Worm (Caenorhabditis elegans) whole organism, mixed stage, embryonic: Measurements from ENCODE around the gene twk-23.

ENCODE experiments used
- M03D4.4 ChIP-seq: sonication (generic microtip); optimal IDR thresholded peaks from 2 replicates; lab custom pipeline; 2017; ENCODE audit warnings: mild to moderate bottlenecking, missing genetic modification characterization, missing compliant biosample characterization
- bed-3 ChIP-seq: fragments of 200-800 bp; sonication (Bioruptor generic); optimal IDR thresholded peaks from 3 replicates; lab custom pipeline; 2018; ENCODE audit warnings: mild to moderate bottlenecking, missing genetic modification characterization, moderate library complexity, missing compliant biosample characterization
- blmp-1 ChIP-seq: fragments of 150-350 bp; optimal IDR thresholded peaks from 2 replicates; lab custom pipeline; 2014; ENCODE audit warnings: missing biosample characterization, missing genetic modification characterization
- ceh-39 ChIP-seq: fragments of 150-350 bp; optimal IDR thresholded peaks from 2 replicates; lab custom pipeline; 2014; ENCODE audit warnings: missing biosample characterization, missing genetic modification characterization
- ceh-43 ChIP-seq: fragments of 200-800 bp; sonication (Bioruptor generic); optimal IDR thresholded peaks from 2 replicates; lab custom pipeline; 2018; ENCODE audit warnings: mild to moderate bottlenecking, missing genetic modification characterization, moderate library complexity, missing compliant biosample characterization
- ceh-83 ChIP-seq: fragments of 200-800 bp; sonication (Bioruptor generic); optimal IDR thresholded peaks from 2 replicates; lab custom pipeline; 2018; ENCODE audit warnings: mild to moderate bottlenecking, missing genetic modification characterization, missing compliant biosample characterization
- ces-1 ChIP-seq: fragments of 150-350 bp; optimal IDR thresholded peaks from 2 replicates; lab custom pipeline; 2014; ENCODE audit warnings: missing biosample characterization, missing genetic modification reagents, missing genetic modification characterization
- cnd-1 ChIP-seq: fragments of 200-800 bp; sonication (Bioruptor generic); optimal IDR thresholded peaks from 2 replicates; lab custom pipeline; 2018; ENCODE audit warnings: mild to moderate bottlenecking, missing genetic modification characterization, missing compliant biosample characterization
- drap-1 ChIP-seq: fragments of 200-800 bp; sonication (Bioruptor generic); optimal IDR thresholded peaks from 3 replicates; lab custom pipeline; 2018; ENCODE audit warnings: mild to moderate bottlenecking, missing genetic modification characterization, missing compliant biosample characterization
- elt-3 ChIP-seq: fragments of 150-350 bp; optimal IDR thresholded peaks from 2 replicates; lab custom pipeline; 2014; ENCODE audit warnings: missing biosample characterization, missing genetic modification characterization
- flh-1 ChIP-seq: fragments of 200-800 bp; sonication (Bioruptor generic); optimal IDR thresholded peaks from 2 replicates; lab custom pipeline; 2018; ENCODE audit warnings: mild to moderate bottlenecking, missing genetic modification characterization, moderate library complexity, missing compliant biosample characterization
- hlh-1 ChIP-seq: fragments of 150-350 bp; optimal IDR thresholded peaks from 2 replicates; lab custom pipeline; 2014; ENCODE audit warnings: missing biosample characterization, missing genetic modification reagents, missing genetic modification characterization
- lin-13 ChIP-seq: fragments of 150-350 bp; optimal IDR thresholded peaks from 2 replicates; lab custom pipeline; 2014; ENCODE audit warnings: missing biosample characterization, missing genetic modification characterization
- lin-32 ChIP-seq: fragments of 200-800 bp; sonication (Bioruptor generic); optimal IDR thresholded peaks from 2 replicates; lab custom pipeline; 2018; ENCODE audit warnings: mild to moderate bottlenecking, missing genetic modification characterization, missing compliant biosample characterization
- lsy-2 ChIP-seq: fragments of 150-350 bp; optimal IDR thresholded peaks from 2 replicates; lab custom pipeline; 2014; ENCODE audit warnings: missing biosample characterization, missing genetic modification characterization
- mab-5 ChIP-seq: fragments of 150-350 bp; optimal IDR thresholded peaks from 2 replicates; lab custom pipeline; 2014; ENCODE audit warnings: missing biosample characterization, missing genetic modification characterization
- mep-1 ChIP-seq: fragments of 150-350 bp; optimal IDR thresholded peaks from 2 replicates; lab custom pipeline; 2017; ENCODE audit warnings: missing biosample characterization, missing genetic modification reagents, missing genetic modification characterization, inconsistent platforms
- nhr-12 ChIP-seq: fragments of 150-350 bp; optimal IDR thresholded peaks from 2 replicates; lab custom pipeline; 2014; ENCODE audit warnings: missing biosample characterization, missing genetic modification characterization
- nhr-237 ChIP-seq: fragments of 150-350 bp; optimal IDR thresholded peaks from 2 replicates; lab custom pipeline; 2014; ENCODE audit warnings: missing biosample characterization, missing genetic modification characterization
- nhr-28 ChIP-seq: fragments of 150-350 bp; optimal IDR thresholded peaks from 2 replicates; lab custom pipeline; 2014; ENCODE audit warnings: missing biosample characterization, missing genetic modification characterization
- nhr-76 ChIP-seq: sonication (generic microtip); optimal IDR thresholded peaks from 2 replicates; lab custom pipeline; 2017; ENCODE audit warnings: missing biosample characterization, missing genetic modification characterization
- pha-4 ChIP-seq: fragments of 150-350 bp; optimal IDR thresholded peaks from 2 replicates; lab custom pipeline; 2018; ENCODE audit warnings: missing biosample characterization, missing genetic modification reagents, missing genetic modification characterization
- sem-2 ChIP-seq: fragments of 200-800 bp; sonication (Bioruptor generic); optimal IDR thresholded peaks from 2 replicates; lab custom pipeline; 2018; ENCODE audit warnings: mild to moderate bottlenecking, missing genetic modification characterization, missing compliant biosample characterization
- snpc-4 ChIP-seq: fragments of 150-350 bp; optimal IDR thresholded peaks from 2 replicates; lab custom pipeline; 2014; ENCODE audit warnings: missing biosample characterization, missing genetic modification characterization
- sptf-1 ChIP-seq: sonication (generic microtip); optimal IDR thresholded peaks from 2 replicates; lab custom pipeline; 2017; ENCODE audit warnings: mild to moderate bottlenecking, missing genetic modification characterization, moderate library complexity, missing compliant biosample characterization
- tbx-8 ChIP-seq: fragments of 200-800 bp; sonication (Bioruptor generic); optimal IDR thresholded peaks from 2 replicates; lab custom pipeline; 2018; ENCODE audit warnings: mild to moderate bottlenecking, missing genetic modification characterization, moderate library complexity, missing compliant biosample characterization
- unc-120 ChIP-seq: sonication (generic microtip); optimal IDR thresholded peaks from 2 replicates; lab custom pipeline; 2017; ENCODE audit warnings: missing genetic modification characterization, missing compliant biosample characterization; ENCODE audit not compliant: poor library complexity, severe bottlenecking
- unc-39 ChIP-seq: fragments of 150-350 bp; optimal IDR thresholded peaks from 2 replicates; lab custom pipeline; 2014; ENCODE audit warnings: missing biosample characterization, missing genetic modification characterization
- unc-62 ChIP-seq: fragments of 150-350 bp; optimal IDR thresholded peaks from 2 replicates; lab custom pipeline; 2014; ENCODE audit warnings: missing biosample characterization, missing genetic modification reagents, missing genetic modification characterization
- zip-8 ChIP-seq: fragments of 150-350 bp; optimal IDR thresholded peaks from 2 replicates; lab custom pipeline; 2014; ENCODE audit warnings: missing biosample characterization, missing genetic modification characterization
- ztf-11 ChIP-seq: fragments of 150-350 bp; optimal IDR thresholded peaks from 2 replicates; lab custom pipeline; 2014; ENCODE audit warnings: missing biosample characterization, missing genetic modification characterization

twk-23 gene

DNA sequence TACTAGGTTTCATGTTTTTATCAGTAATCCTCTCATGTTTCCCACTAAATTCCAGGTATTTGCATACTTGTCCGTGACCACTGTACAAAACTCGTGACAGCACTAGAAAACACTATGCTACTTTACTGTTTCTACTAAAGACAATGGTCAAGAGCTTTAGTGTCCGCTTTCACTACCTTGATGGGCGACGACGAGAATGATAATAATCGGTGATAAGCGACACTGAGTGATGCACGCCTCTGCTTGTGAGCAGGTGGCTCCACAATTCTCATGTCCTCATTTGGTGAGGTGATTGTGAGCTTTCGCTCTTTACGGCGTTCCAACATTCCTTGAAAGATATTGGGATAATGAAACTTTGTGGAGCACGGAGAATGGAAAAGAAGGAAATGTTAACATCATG lies 20.1 kb downstream of the twk-23 start:
- TF ChIP-seq pha-4 (tag; lab: Kevin White, UChicago) (no peak), unc-62 (GFP tag; lab: Kevin White, UChicago) (no peak), unc-39 (tag; lab: Kevin White, UChicago) (no peak), unc-120 (tag; lab: Kevin White, UChicago) (no peak), ztf-11 (tag; lab: Kevin White, UChicago) (no peak), nhr-76 (tag; lab: Kevin White, UChicago) (no peak), lin-32 (GFP tag; lab: Kevin White, UChicago) (no peak), bed-3 (GFP tag; lab: Kevin White, UChicago) (no peak), nhr-28 (tag; lab: Kevin White, UChicago) (no peak), drap-1 (no peak), sem-2 (no peak), hlh-1 (tag; lab: Kevin White, UChicago) (no peak), elt-3 (tag; lab: Kevin White, UChicago) (no peak), ceh-39 (tag; lab: Kevin White, UChicago) (no peak), flh-1 (GFP tag; lab: Kevin White, UChicago) (no peak), M03D4.4 (no peak), nhr-12 (tag; lab: Kevin White, UChicago) (no peak)

DNA sequence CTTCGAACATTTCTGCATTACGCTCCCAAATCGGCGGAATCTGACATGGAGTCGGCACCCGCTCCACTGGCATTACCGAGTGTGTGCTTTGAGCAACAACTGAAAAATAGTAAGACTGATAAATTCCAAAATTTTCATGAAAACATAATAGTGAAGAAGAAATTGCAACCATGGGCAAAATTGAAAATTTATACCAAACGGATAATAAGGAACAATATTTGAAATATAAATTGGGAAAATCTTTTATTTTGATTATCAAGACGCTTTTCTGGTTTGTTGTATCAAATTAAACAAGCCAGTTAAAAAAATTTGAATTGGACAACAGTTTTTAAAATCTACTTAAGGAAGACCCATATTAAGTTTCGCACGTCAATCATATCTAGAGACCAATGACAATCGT lies 29.9 kb downstream of the twk-23 start, which contains the start of gene ZK1086.2:
Gene ZK1086.2, minus strand, starts transcription at position 101 of the 400 bp plus-strand sequence.
- TF ChIP-seq hlh-1 (tag; lab: Kevin White, UChicago) (no peak), tbx-8 (no peak), lin-13 (no peak), nhr-28 (tag; lab: Kevin White, UChicago) (no peak), flh-1 (GFP tag; lab: Kevin White, UChicago) (no peak), unc-62 (GFP tag; lab: Kevin White, UChicago) (no peak), nhr-237 (no peak), mab-5 (no peak), lin-32 (GFP tag; lab: Kevin White, UChicago) (no peak), ztf-11 (tag; lab: Kevin White, UChicago) (no peak), sptf-1 (no peak)

DNA sequence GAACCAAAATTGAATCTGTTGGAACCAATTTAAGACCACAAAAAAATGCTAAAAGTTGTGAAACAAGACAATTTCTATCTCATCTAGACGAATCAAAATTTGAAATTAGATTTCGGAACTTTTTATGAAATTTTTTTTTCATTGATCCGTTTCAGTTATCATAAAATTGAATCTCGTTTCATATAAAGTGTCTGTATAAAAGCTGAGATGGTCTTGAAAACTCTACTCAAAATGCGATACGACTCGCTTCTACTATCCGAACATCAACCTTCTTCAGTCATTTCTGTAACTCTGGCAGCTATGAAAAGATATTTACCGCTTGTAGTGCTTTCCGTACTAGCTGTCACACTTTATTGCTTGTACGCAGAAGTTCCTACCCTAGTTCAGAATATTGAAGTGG lies 32.9 kb downstream of the twk-23 start, which contains the start of gene ZK1086.3:
Gene ZK1086.3, plus strand, starts transcription at position 301 of the 400 bp plus-strand sequence.
- TF ChIP-seq hlh-1 (tag; lab: Kevin White, UChicago) (no peak), nhr-76 (tag; lab: Kevin White, UChicago) (no peak), bed-3 (GFP tag; lab: Kevin White, UChicago) (no peak), zip-8 (no peak), lsy-2 (tag; lab: Kevin White, UChicago) (no peak), ceh-43 (GFP tag; lab: Kevin White, UChicago) (no peak), ceh-39 (tag; lab: Kevin White, UChicago) (no peak), snpc-4 (tag; lab: Kevin White, UChicago) (no peak), ztf-11 (tag; lab: Kevin White, UChicago) (no peak), unc-62 (GFP tag; lab: Kevin White, UChicago) (no peak), tbx-8 (no peak), flh-1 (GFP tag; lab: Kevin White, UChicago) (no peak), mep-1 (tag; lab: Kevin White, UChicago) (no peak), cnd-1 (tag; lab: Kevin White, UChicago) (no peak)
- TF ChIP-seq, all 35 proteins: peak for 0

DNA sequence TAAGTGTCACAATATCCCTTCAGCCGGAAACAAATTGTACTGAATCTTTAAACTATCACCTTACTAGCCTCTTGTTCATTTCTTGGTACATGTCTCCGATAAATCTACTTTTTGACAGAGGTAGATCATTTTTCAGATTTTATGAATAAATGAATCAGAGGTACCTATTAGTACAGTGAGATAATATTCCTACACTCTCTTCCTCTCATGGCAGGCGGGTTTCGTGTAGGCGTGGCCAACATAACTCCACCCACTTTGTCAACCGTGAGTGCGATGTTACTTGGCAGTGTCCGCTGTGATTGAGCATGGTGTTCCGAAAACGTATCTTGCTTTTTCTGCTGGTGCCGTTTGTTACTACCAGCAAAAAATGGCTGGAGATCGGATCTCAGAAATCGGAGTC lies 38.1 kb downstream of the twk-23 start, which contains the start of gene F55F3.4:
Gene F55F3.4, plus strand, starts transcription at position 301 of the 400 bp plus-strand sequence.
- TF ChIP-seq nhr-237 (no peak), bed-3 (GFP tag; lab: Kevin White, UChicago) (no peak), unc-62 (GFP tag; lab: Kevin White, UChicago) (no peak), snpc-4 (tag; lab: Kevin White, UChicago) (no peak), lsy-2 (tag; lab: Kevin White, UChicago) (no peak), unc-39 (tag; lab: Kevin White, UChicago) (no peak), nhr-12 (tag; lab: Kevin White, UChicago) (no peak), lin-13 (no peak), M03D4.4 (no peak), blmp-1 (no peak), drap-1 (no peak), mep-1 (tag; lab: Kevin White, UChicago) (no peak), ceh-43 (GFP tag; lab: Kevin White, UChicago) (no peak), cnd-1 (tag; lab: Kevin White, UChicago) (no peak), nhr-76 (tag; lab: Kevin White, UChicago) (no peak), ces-1 (GFP tag; lab: Kevin White, UChicago) (no peak), ceh-83 (GFP tag; lab: Kevin White, UChicago) (no peak), unc-120 (tag; lab: Kevin White, UChicago) (no peak)
